Worm (Caenorhabditis elegans): ENCODE results near the gene sru-2.

DNA sequence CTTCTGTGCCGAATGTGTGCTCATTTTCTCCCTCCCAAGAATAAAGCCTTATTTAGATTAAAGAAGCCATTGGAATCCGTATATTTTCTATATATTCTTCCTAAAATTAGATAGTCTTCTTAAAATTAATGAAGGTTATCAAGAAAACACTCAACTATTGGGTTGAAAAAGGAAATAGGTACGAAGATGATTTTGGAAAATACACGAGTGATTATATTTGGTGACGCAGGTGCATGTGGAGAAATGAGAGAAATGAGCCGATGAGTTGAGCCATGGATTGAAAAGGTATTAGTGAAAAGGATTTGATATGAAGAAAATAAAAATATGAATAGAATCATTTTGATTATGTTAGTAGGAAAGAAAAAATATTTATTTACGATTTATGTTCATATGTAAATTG lies 5.1 kb upstream of the sru-2 start, which contains the start of gene cng-3:
- TF ChIP-seq zag-1 (tag; optimal IDR thresholded peaks at IDR 0.05) (no peak), R02D3.7 (tag; optimal IDR thresholded peaks at IDR 0.05) (no peak), ceh-16 (tag; optimal IDR thresholded peaks at IDR 0.05) (no peak), elt-3 (tag; optimal IDR thresholded peaks at IDR 0.05) (no peak), fos-1 (tag; optimal IDR thresholded peaks at IDR 0.05) (no peak), unc-39 (tag; optimal IDR thresholded peaks at IDR 0.05) (no peak), unc-62 (GFP tag; optimal IDR thresholded peaks at IDR 0.05) (no peak)
